Fruit fly (Drosophila melanogaster): ENCODE data around the gene CG42671.
A peak's percentile ranks its signal among the peaks of the same experiment; 100 is the strongest.

CG42671 gene

dm6 chr3L:11241949-11242348, 27.6 kb downstream of the CG42671 start:
- peak; percentile 64 for TF ChIP-seq EcR (GFP tag; optimal IDR thresholded peaks at IDR 0.05)
- no peak for TF ChIP-seq Pif1B (GFP tag; optimal IDR thresholded peaks at IDR 0.05)

dm6 chr3L:11242410-11243291, 28.3 kb downstream of the CG42671 start:
- TF ChIP-seq CG13204 (GFP tag; optimal IDR thresholded peaks at IDR 0.05): no peak
- no peak for TF ChIP-seq CG34367 (tag; optimal IDR thresholded peaks at IDR 0.05)
- peak; percentile 48; the same call in 2 of the 3 replicates for TF ChIP-seq fd96Ca (GFP tag; IDR thresholded peaks at IDR 0.05)
- TF ChIP-seq gl (tag; optimal IDR thresholded peaks at IDR 0.05): no peak
- TF ChIP-seq CG12605 (GFP tag; IDR thresholded peaks at IDR 0.05): no peak
- TF ChIP-seq CG32121 (GFP tag; IDR thresholded peaks at IDR 0.05): peak; percentile 51
- peak; percentile 59 for TF ChIP-seq Ets98B (GFP tag; IDR thresholded peaks at IDR 0.05)
- TF ChIP-seq CG14655 (GFP tag; optimal IDR thresholded peaks at IDR 0.05): peak; percentile 50
- TF ChIP-seq CG8159 (tag; optimal IDR thresholded peaks at IDR 0.05): peak; percentile 42
- no peak for TF ChIP-seq EcR (GFP tag; optimal IDR thresholded peaks at IDR 0.05)
- peak; percentile 12; the same call in 1 of the 3 replicates for TF ChIP-seq CG4496 (GFP tag; IDR thresholded peaks at IDR 0.05)

dm6 chr3L:11243292-11243670, 29.0 kb downstream of the CG42671 start:
- TF ChIP-seq CG8301 (tag; optimal IDR thresholded peaks at IDR 0.05) (no peak), rn (GFP tag; IDR thresholded peaks at IDR 0.05) (no peak), CG14655 (GFP tag; optimal IDR thresholded peaks at IDR 0.05) (no peak), Pif1A (GFP tag; optimal IDR thresholded peaks at IDR 0.05) (no peak), Pif1B (GFP tag; optimal IDR thresholded peaks at IDR 0.05) (no peak), CG17806 (tag; optimal IDR thresholded peaks at IDR 0.05) (no peak), gl (tag; optimal IDR thresholded peaks at IDR 0.05) (no peak), CG13204 (GFP tag; optimal IDR thresholded peaks at IDR 0.05) (no peak), fd96Ca (GFP tag; IDR thresholded peaks at IDR 0.05) (no peak), Snoo (tag; optimal IDR thresholded peaks at IDR 0.05) (no peak), CG8159 (tag; optimal IDR thresholded peaks at IDR 0.05) (no peak)

dm6 chr3L:11244024-11244576, 29.8 kb downstream of the CG42671 start:
- TF ChIP-seq gl (tag; optimal IDR thresholded peaks at IDR 0.05): no peak
- no peak for TF ChIP-seq Snoo (tag; optimal IDR thresholded peaks at IDR 0.05)
- TF ChIP-seq CG17806 (tag; optimal IDR thresholded peaks at IDR 0.05): no peak
- TF ChIP-seq fd96Ca (GFP tag; IDR thresholded peaks at IDR 0.05): no peak
- no peak for TF ChIP-seq CG14655 (GFP tag; optimal IDR thresholded peaks at IDR 0.05)
- no peak for TF ChIP-seq CG4496 (GFP tag; IDR thresholded peaks at IDR 0.05)
- no peak for TF ChIP-seq CG12605 (GFP tag; IDR thresholded peaks at IDR 0.05)
- TF ChIP-seq rn (GFP tag; IDR thresholded peaks at IDR 0.05): no peak

dm6 chr3L:11246046-11246887, 32.0 kb downstream of the CG42671 start:
- TF ChIP-seq CG10348 (GFP tag; IDR thresholded peaks at IDR 0.05) (0 out of 2 replicates have a peak, but pooled peaks have one; percentile 9), CG9948 (tag; optimal IDR thresholded peaks at IDR 0.05) (peak; percentile 95), EcR (GFP tag; optimal IDR thresholded peaks at IDR 0.05) (peak; percentile 89), Ets98B (GFP tag; IDR thresholded peaks at IDR 0.05) (peak; percentile 98), gl (tag; optimal IDR thresholded peaks at IDR 0.05) (peak; percentile 100), CG15710 (tag; optimal IDR thresholded peaks at IDR 0.05) (peak; percentile 97), Pif1B (GFP tag; optimal IDR thresholded peaks at IDR 0.05) (peak; percentile 99), CG13204 (GFP tag; optimal IDR thresholded peaks at IDR 0.05) (peak; percentile 99), CG12605 (GFP tag; IDR thresholded peaks at IDR 0.05) (peak; percentile 99), Snoo (tag; optimal IDR thresholded peaks at IDR 0.05) (peak; percentile 95), Pif1A (GFP tag; optimal IDR thresholded peaks at IDR 0.05) (peak; percentile 99), rn (GFP tag; IDR thresholded peaks at IDR 0.05) (peak; percentile 94), CG17806 (tag; optimal IDR thresholded peaks at IDR 0.05) (peak; percentile 96), CG32121 (GFP tag; IDR thresholded peaks at IDR 0.05) (peak; percentile 96), CG14655 (GFP tag; optimal IDR thresholded peaks at IDR 0.05) (peak; percentile 98), fd96Ca (GFP tag; IDR thresholded peaks at IDR 0.05) (peak; percentile 97), CG4496 (GFP tag; IDR thresholded peaks at IDR 0.05) (peak; percentile 99), CG8301 (tag; optimal IDR thresholded peaks at IDR 0.05) (peak; percentile 96), D1 (tag; optimal IDR thresholded peaks at IDR 0.05) (peak; percentile 93), CG34367 (tag; optimal IDR thresholded peaks at IDR 0.05) (peak; percentile 99), CG8159 (tag; optimal IDR thresholded peaks at IDR 0.05) (peak; percentile 96)

Measured in whole organism, pupa.